Worm (Caenorhabditis elegans) whole organism, L4 larva: ENCODE measurements around the gene tsn-1.

Experiments used
- D1046.2 ChIP-seq: fragments of 200-800 bp; sonication (Bioruptor generic); IDR thresholded peaks from 2 replicates; pipeline ENCODE4 v1.3.6; 2022; ENCODE audit warnings: missing genetic modification characterization, missing compliant biosample characterization
- ZK546.5 ChIP-seq, 2 experiments: sonication (generic microtip); optimal IDR thresholded peaks; 2 replicates each; lab custom pipeline; 2017; ENCODE audit warnings: missing biosample characterization in 2 of 2, missing genetic modification characterization in 2 of 2
- lsy-2 ChIP-seq, 2 experiments: fragments of 150-350 bp in 1 of 2; sonication (generic microtip) in 1 of 2; optimal IDR thresholded peaks; 2 replicates each; lab custom pipeline; 2014 to 2017; ENCODE audit warnings: missing biosample characterization in 2 of 2, missing genetic modification characterization in 2 of 2
- nhr-237 ChIP-seq: sonication (generic microtip); optimal IDR thresholded peaks from 2 replicates; lab custom pipeline; 2017; ENCODE audit warnings: missing biosample characterization, missing genetic modification characterization
- spr-3 ChIP-seq: fragments of 200-800 bp; sonication (Bioruptor generic); optimal IDR thresholded peaks from 2 replicates; lab custom pipeline; 2018; ENCODE audit warnings: mild to moderate bottlenecking, missing genetic modification characterization, missing compliant biosample characterization
- unc-39 ChIP-seq: sonication (generic microtip); optimal IDR thresholded peaks from 2 replicates; lab custom pipeline; 2017; ENCODE audit warnings: missing biosample characterization, missing genetic modification characterization
- unc-62 ChIP-seq, 3 experiments: fragments of 150-350 bp in 1 of 3; sonication (generic microtip); optimal IDR thresholded peaks in 2 of 3; peaks in 1 of 3; 1 replicate in 1 of 3; 2 replicates in 2 of 3; lab custom pipeline; 2014 to 2017; ENCODE audit warnings: missing biosample characterization in 3 of 3, missing genetic modification characterization in 3 of 3, missing genetic modification reagents in 3 of 3, missing genotype in 1 of 3

DNA sequence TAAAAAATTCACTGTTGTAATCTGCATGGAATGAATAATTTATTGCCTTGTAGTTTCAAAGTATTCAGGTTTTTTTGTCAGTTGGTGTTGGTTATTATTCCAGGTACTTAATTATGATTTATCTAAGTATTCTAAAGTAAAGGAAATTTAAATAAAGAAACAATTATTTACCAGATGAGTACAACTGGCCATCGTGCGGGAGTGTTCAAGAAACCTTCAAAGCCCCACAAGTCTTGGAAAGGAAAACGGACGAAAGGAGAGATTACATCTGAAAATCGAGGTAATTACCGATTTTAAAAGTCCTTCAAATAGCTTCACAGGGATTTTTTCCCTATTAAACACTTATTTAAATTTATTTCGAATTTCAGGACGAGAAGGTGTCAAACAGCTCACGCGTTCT is 3.5 kb downstream of the tsn-1 start, which contains the start of gene tag-151:
- TF ChIP-seq ZK546.5 (tag; optimal IDR thresholded peaks at IDR 0.05; lab: Kevin White, UChicago) (no peak), nhr-237 (tag; lab: Kevin White, UChicago) (no peak), unc-39 (tag; lab: Kevin White, UChicago) (no peak), lsy-2 (tag; optimal IDR thresholded peaks at IDR 0.05; lab: Kevin White, UChicago) (peak in 1 of 2 experiments; percentile 41), unc-62 (GFP tag; optimal IDR thresholded peaks at IDR 0.05 in 1 of 2; lab: Kevin White, UChicago) (no peak), unc-62 (tag; optimal IDR thresholded peaks at IDR 0.05; lab: Kevin White, UChicago) (no peak), D1046.2 (GFP tag; lab: Robert Waterston, UW) (no peak), spr-3 (GFP tag; lab: Kevin White, UChicago) (peak; percentile 58)
